Fruit fly (Drosophila melanogaster) whole organism, prepupa: Measurements from ENCODE around the gene CG12099.
A peak's percentile ranks its signal among the peaks of the same experiment; 100 is the strongest.

ENCODE experiments used
- Blimp-1 ChIP-seq: fragments of 200-800 bp; sonication (Bioruptor generic); optimal IDR thresholded peaks from 3 replicates; lab custom pipeline; 2017; ENCODE audit warnings: missing biosample characterization, missing genetic modification characterization, mild to moderate bottlenecking, moderate library complexity, missing genetic modification reagents
- CG10631 ChIP-seq: fragments of 200-800 bp; sonication (Bioruptor generic); optimal IDR thresholded peaks from 2 replicates; lab custom pipeline; 2016; ENCODE audit warnings: missing biosample characterization, missing genetic modification characterization
- CG10669 ChIP-seq: fragments of 200-800 bp; sonication (Bioruptor generic); optimal IDR thresholded peaks from 3 replicates; lab custom pipeline; 2018; ENCODE audit warnings: missing biosample characterization, mild to moderate bottlenecking, missing genetic modification characterization, moderate library complexity
- CG11294 ChIP-seq: fragments of 200-800 bp; sonication (Bioruptor generic); IDR thresholded peaks from 2 replicates; pipeline ENCODE4 v1.3.6; 2022; ENCODE audit warnings: missing biosample characterization, missing genetic modification characterization
- CG11762 ChIP-seq: fragments of 200-800 bp; sonication (Bioruptor generic); optimal IDR thresholded peaks from 3 replicates; lab custom pipeline; 2016; ENCODE audit warnings: missing biosample characterization, missing genetic modification characterization; ENCODE audit not compliant: insufficient read depth
- CG11902 ChIP-seq: fragments of 200-800 bp; sonication (Bioruptor generic); optimal IDR thresholded peaks from 3 replicates; lab custom pipeline; 2016; ENCODE audit warnings: missing biosample characterization, missing genetic modification characterization
- CG15336 ChIP-seq: fragments of 200-800 bp; sonication (Bioruptor generic); IDR thresholded peaks from 2 replicates; pipeline ENCODE4 v1.3.6; 2022; ENCODE audit warnings: missing biosample characterization, missing genetic modification characterization
- CG3032 ChIP-seq: fragments of 200-800 bp; optimal IDR thresholded peaks from 2 replicates; lab custom pipeline; 2019; ENCODE audit warnings: missing biosample characterization, mild to moderate bottlenecking, missing genetic modification characterization, moderate library complexity
- CG31627 ChIP-seq: fragments of 200-800 bp; sonication (Bioruptor generic); optimal IDR thresholded peaks from 3 replicates; lab custom pipeline; 2016; ENCODE audit warnings: missing biosample characterization, missing genetic modification characterization
- CG32006 ChIP-seq: fragments of 200-800 bp; sonication (Bioruptor generic); optimal IDR thresholded peaks from 3 replicates; lab custom pipeline; 2017; ENCODE audit warnings: missing biosample characterization, mild to moderate bottlenecking, missing genetic modification characterization
- CG34406 ChIP-seq: fragments of 200-800 bp; sonication (Bioruptor generic); optimal IDR thresholded peaks from 3 replicates; lab custom pipeline; 2016; ENCODE audit warnings: missing biosample characterization, missing genetic modification characterization
- CG3919 ChIP-seq: fragments of 200-800 bp; sonication (Bioruptor generic); optimal IDR thresholded peaks from 3 replicates; lab custom pipeline; 2016; ENCODE audit warnings: missing biosample characterization, missing genetic modification characterization
- CG6163 ChIP-seq: fragments of 200-800 bp; sonication (Bioruptor generic); IDR thresholded peaks from 3 replicates; pipeline ENCODE4 v1.3.6; 2022; ENCODE audit warnings: missing biosample characterization, missing genetic modification characterization
- CG6276 ChIP-seq: fragments of 200-800 bp; sonication (Bioruptor generic); optimal IDR thresholded peaks from 2 replicates; lab custom pipeline; 2017; ENCODE audit warnings: missing biosample characterization, mild to moderate bottlenecking, missing genetic modification characterization
- CG6792 ChIP-seq: fragments of 200-800 bp; sonication (Bioruptor generic); optimal IDR thresholded peaks from 3 replicates; lab custom pipeline; 2016; ENCODE audit warnings: missing biosample characterization, missing genetic modification characterization
- CG6808 ChIP-seq: fragments of 200-800 bp; sonication (Bioruptor generic); optimal IDR thresholded peaks from 3 replicates; lab custom pipeline; 2017; ENCODE audit warnings: missing biosample characterization, missing genetic modification characterization, mild to moderate bottlenecking, moderate library complexity, missing genetic modification reagents
- CG8119 ChIP-seq: fragments of 200-800 bp; sonication (Bioruptor generic); IDR thresholded peaks from 3 replicates; pipeline ENCODE4 v1.3.6; 2022; ENCODE audit warnings: missing biosample characterization, missing genetic modification characterization
- CG8319 ChIP-seq: fragments of 200-800 bp; sonication (Bioruptor generic); optimal IDR thresholded peaks from 3 replicates; lab custom pipeline; 2016; ENCODE audit warnings: missing biosample characterization, missing genetic modification characterization
- Eip93F ChIP-seq: fragments of 200-800 bp; sonication (Bioruptor generic); optimal IDR thresholded peaks from 2 replicates; lab custom pipeline; 2016; ENCODE audit warnings: missing biosample characterization, mild to moderate bottlenecking, missing genetic modification characterization
- Ets96B ChIP-seq: fragments of 200-800 bp; optimal IDR thresholded peaks from 2 replicates; lab custom pipeline; 2019; ENCODE audit warnings: missing biosample characterization, mild to moderate bottlenecking, missing genetic modification characterization, moderate library complexity
- Gug ChIP-seq: fragments of 200-800 bp; sonication (Bioruptor generic); IDR thresholded peaks from 2 replicates; pipeline ENCODE4 v1.3.6; 2022; ENCODE audit warnings: missing biosample characterization, missing genetic modification characterization
- Hr38 ChIP-seq: sonication (Bioruptor generic); optimal IDR thresholded peaks from 2 replicates; lab custom pipeline; 2016; ENCODE audit warnings: missing biosample characterization, missing genetic modification characterization
- Lpt ChIP-seq: fragments of 200-800 bp; sonication (Bioruptor generic); optimal IDR thresholded peaks from 3 replicates; lab custom pipeline; 2016; ENCODE audit warnings: missing biosample characterization, missing genetic modification characterization
- Smox ChIP-seq: fragments of 200-800 bp; sonication (Bioruptor generic); optimal IDR thresholded peaks from 3 replicates; lab custom pipeline; 2016; ENCODE audit warnings: missing biosample characterization, missing genetic modification characterization
- Sox102F ChIP-seq: fragments of 200-800 bp; sonication (Bioruptor generic); optimal IDR thresholded peaks from 2 replicates; lab custom pipeline; 2016; ENCODE audit warnings: missing biosample characterization, mild to moderate bottlenecking, missing genetic modification characterization
- achi ChIP-seq: fragments of 200-800 bp; sonication (Bioruptor generic); optimal IDR thresholded peaks from 3 replicates; lab custom pipeline; 2016; ENCODE audit warnings: missing biosample characterization, missing genetic modification characterization
- acj6 ChIP-seq: fragments of 200-800 bp; sonication (Bioruptor generic); optimal IDR thresholded peaks from 3 replicates; lab custom pipeline; 2016; ENCODE audit warnings: missing biosample characterization, missing genetic modification characterization
- cyc ChIP-seq: fragments of 200-800 bp; sonication (Bioruptor generic); optimal IDR thresholded peaks from 3 replicates; lab custom pipeline; 2016; ENCODE audit warnings: missing biosample characterization, missing genetic modification characterization
- dac ChIP-seq: fragments of 200-800 bp; sonication (Bioruptor generic); optimal IDR thresholded peaks from 2 replicates; lab custom pipeline; 2017; ENCODE audit warnings: missing biosample characterization, mild to moderate bottlenecking, missing genetic modification characterization
- eg ChIP-seq: fragments of 200-800 bp; sonication (Bioruptor generic); IDR thresholded peaks from 3 replicates; pipeline ENCODE4 v1.3.6; 2022; ENCODE audit warnings: missing biosample characterization, missing genetic modification characterization
- esn ChIP-seq: fragments of 200-800 bp; sonication (Bioruptor generic); optimal IDR thresholded peaks from 2 replicates; lab custom pipeline; 2016; ENCODE audit warnings: missing biosample characterization, mild to moderate bottlenecking, missing genetic modification characterization, moderate library complexity
- fd59A ChIP-seq: fragments of 200-800 bp; sonication (Bioruptor generic); optimal IDR thresholded peaks from 2 replicates; lab custom pipeline; 2017; ENCODE audit warnings: missing biosample characterization, mild to moderate bottlenecking, missing genetic modification characterization, missing genetic modification reagents
- fkh ChIP-seq: fragments of 200-800 bp; sonication (Bioruptor generic); optimal IDR thresholded peaks from 3 replicates; lab custom pipeline; 2017; ENCODE audit warnings: missing biosample characterization, mild to moderate bottlenecking, missing genetic modification characterization, moderate library complexity
- lz ChIP-seq: fragments of 200-800 bp; sonication (Bioruptor generic); optimal IDR thresholded peaks from 3 replicates; lab custom pipeline; 2016; ENCODE audit warnings: missing biosample characterization, missing genetic modification characterization
- pdm3 ChIP-seq: fragments of 200-800 bp; sonication (Bioruptor generic); optimal IDR thresholded peaks from 3 replicates; lab custom pipeline; 2016; ENCODE audit warnings: missing biosample characterization, missing genetic modification characterization
- salr ChIP-seq, 2 experiments: fragments of 200-800 bp; sonication (Bioruptor generic); optimal IDR thresholded peaks; 3 replicates each; lab custom pipeline; 2016 to 2018; ENCODE audit warnings: missing biosample characterization in 2 of 2, missing genetic modification characterization in 2 of 2, mild to moderate bottlenecking in 1 of 2
- spab ChIP-seq: fragments of 200-800 bp; sonication (Bioruptor generic); optimal IDR thresholded peaks from 2 replicates; lab custom pipeline; 2017; ENCODE audit warnings: missing biosample characterization, mild to moderate bottlenecking, missing genetic modification characterization, missing genetic modification reagents
- svp ChIP-seq: fragments of 200-800 bp; sonication (Bioruptor generic); peaks from one replicate; lab custom pipeline; 2016; ENCODE audit warnings: missing biosample characterization, missing genetic modification characterization
- vri ChIP-seq: fragments of 200-800 bp; sonication (Bioruptor generic); optimal IDR thresholded peaks from 3 replicates; lab custom pipeline; 2016; ENCODE audit warnings: missing biosample characterization, mild to moderate bottlenecking, missing genetic modification characterization

Gene CG12099

dm6 chr3L:1533699-1534431, 24.4 kb downstream of the CG12099 start, which contains the start of gene Iml1:
Gene Iml1 (minus strand): TSS chr3L:1534034.
- TF ChIP-seq svp (GFP tag; lab: Kevin White, UChicago) (peak; percentile 63), fkh (peak; percentile 41), CG3032 (no peak), dac (GFP tag; lab: Kevin White, UChicago) (no peak), Eip93F (GFP tag; lab: Kevin White, UChicago) (no peak), Smox (GFP tag; lab: Kevin White, UChicago) (no peak), Sox102F (GFP tag; lab: Kevin White, UChicago) (no peak), esn (GFP tag; lab: Kevin White, UChicago) (peak; percentile 43), CG6792 (GFP tag; lab: Kevin White, UChicago) (no peak), lz (GFP tag; lab: Kevin White, UChicago) (peak; percentile 18), CG11762 (no peak), CG34406 (GFP tag; lab: Kevin White, UChicago) (no peak), eg (no peak; the same call in 2 of the 3 replicates), Gug (no peak), CG31627 (no peak)

DNA sequence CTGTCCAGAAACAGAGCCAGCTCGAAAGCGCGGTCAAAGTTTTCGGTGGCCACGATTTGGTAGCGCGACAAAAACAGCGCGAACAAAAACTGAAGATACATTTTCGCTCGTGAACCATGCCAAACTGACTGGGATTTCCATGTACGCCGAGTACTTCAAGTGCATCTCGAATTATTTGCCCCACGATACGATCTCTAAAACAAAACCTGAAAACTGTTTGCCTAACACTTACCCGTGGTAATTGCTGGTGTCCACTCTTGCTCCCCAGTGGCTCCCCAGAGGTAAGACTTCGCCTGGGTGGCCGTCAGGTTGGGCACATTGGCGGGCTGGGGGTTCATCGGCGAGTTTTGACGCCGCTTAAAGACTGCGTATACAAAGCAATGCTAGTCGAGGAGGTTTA, 27.1 kb downstream of the CG12099 start, which contains the start of gene Ir62a:
Gene Ir62a, minus strand, starts transcription at position 101 of the 400 bp plus-strand sequence.
- TF ChIP-seq Eip93F (GFP tag; lab: Kevin White, UChicago) (no peak), acj6 (GFP tag; lab: Kevin White, UChicago) (no peak), achi (GFP tag; lab: Kevin White, UChicago) (no peak), pdm3 (GFP tag; lab: Kevin White, UChicago) (no peak), lz (GFP tag; lab: Kevin White, UChicago) (no peak), CG15336 (GFP tag; lab: Robert Waterston, UW) (no peak), CG6163 (GFP tag; lab: Robert Waterston, UW) (no peak), CG11762 (no peak), Blimp-1 (GFP tag; lab: Kevin White, UChicago) (no peak), CG10631 (GFP tag; lab: Kevin White, UChicago) (no peak), Smox (GFP tag; lab: Kevin White, UChicago) (no peak), salr (GFP tag; optimal IDR thresholded peaks at IDR 0.05; lab: Kevin White, UChicago) (no peak), CG8119 (GFP tag; lab: Robert Waterston, UW) (no peak), CG10669 (GFP tag; lab: Kevin White, UChicago) (no peak), spab (GFP tag; lab: Kevin White, UChicago) (no peak), Sox102F (GFP tag; lab: Kevin White, UChicago) (no peak)

- TF ChIP-seq svp (GFP tag; lab: Kevin White, UChicago) (peak; percentile 82), CG6808 (GFP tag; lab: Kevin White, UChicago) (no peak), acj6 (GFP tag; lab: Kevin White, UChicago) (no peak), spab (GFP tag; lab: Kevin White, UChicago) (peak; percentile 10), cyc (peak; percentile 51), eg (peak; percentile 43; the same call in 1 of the 3 replicates), CG11294 (GFP tag; lab: Robert Waterston, UW) (no peak), CG15336 (GFP tag; lab: Robert Waterston, UW) (no peak), CG11762 (peak; percentile 40), CG6792 (GFP tag; lab: Kevin White, UChicago) (peak; percentile 5), CG8319 (GFP tag; lab: Kevin White, UChicago) (peak; percentile 15), esn (GFP tag; lab: Kevin White, UChicago) (peak; percentile 60), vri (GFP tag; lab: Kevin White, UChicago) (no peak), Lpt (GFP tag; lab: Kevin White, UChicago) (no peak), Eip93F (GFP tag; lab: Kevin White, UChicago) (no peak), fkh (no peak), CG3919 (GFP tag; lab: Kevin White, UChicago) (no peak), CG11902 (GFP tag; lab: Kevin White, UChicago) (peak; percentile 45), Hr38 (GFP tag; lab: Kevin White, UChicago) (no peak), fd59A (no peak), CG32006 (GFP tag; lab: Kevin White, UChicago) (no peak), CG6276 (peak; percentile 48), CG6163 (GFP tag; lab: Robert Waterston, UW) (no peak), Blimp-1 (GFP tag; lab: Kevin White, UChicago) (peak; percentile 93), Ets96B (no peak)
These were observed 39.3 kb downstream of the CG12099 start for dm6 chr3L:1518715-1519603.
